Worm (Caenorhabditis elegans) whole organism, L4 larva: ENCODE results near the gene K06G5.1.

Experiments used
- aly-2 ChIP-seq: sonication (generic microtip); optimal IDR thresholded peaks from 2 replicates; lab custom pipeline; 2018; ENCODE audit warnings: missing biosample characterization, missing genetic modification characterization
- ama-1 ChIP-seq: fragments of 150-350 bp; optimal IDR thresholded peaks from 2 replicates; lab custom pipeline; 2014; ENCODE audit warnings: inconsistent platforms, mixed read lengths
- dpl-1 ChIP-seq: fragments of 150-350 bp; optimal IDR thresholded peaks from 2 replicates; lab custom pipeline; 2014; ENCODE audit warnings: missing biosample characterization, missing genetic modification reagents, missing genetic modification characterization
- hlh-11 ChIP-seq: fragments of 200-800 bp; sonication (Bioruptor generic); optimal IDR thresholded peaks from 2 replicates; lab custom pipeline; 2018; ENCODE audit warnings: mild to moderate bottlenecking, missing genetic modification characterization, missing compliant biosample characterization
- nhr-77 ChIP-seq: fragments of 150-350 bp; optimal IDR thresholded peaks from 2 replicates; lab custom pipeline; 2014; ENCODE audit warnings: missing biosample characterization, missing genetic modification characterization
- snpc-1.2 ChIP-seq: fragments of 200-800 bp; sonication (Bioruptor generic); IDR thresholded peaks from 2 replicates; pipeline ENCODE4 v1.3.6; 2022; ENCODE audit warnings: missing genetic modification reagents, missing genetic modification characterization, missing compliant biosample characterization

DNA sequence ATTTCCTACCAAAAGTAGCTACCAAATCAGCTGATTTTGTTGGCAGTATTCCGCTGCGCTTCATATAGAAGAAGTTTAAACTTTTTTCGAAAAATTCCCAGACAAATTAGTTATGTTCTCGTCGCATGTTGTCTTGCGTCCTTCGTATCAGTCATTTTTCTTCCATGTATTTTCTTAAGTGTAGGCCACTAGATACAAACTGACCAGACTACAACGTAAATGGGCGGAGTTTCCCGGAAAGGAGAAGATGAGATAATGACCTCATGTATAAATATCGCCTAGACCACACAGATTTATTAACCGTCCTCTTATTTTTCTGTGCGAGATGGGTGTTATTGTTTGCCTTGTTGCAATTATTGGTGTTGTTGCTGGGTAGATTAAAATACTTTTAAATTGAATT is 10.5 kb downstream of the K06G5.1 start, which contains the start of gene cyp-13B2:
- no peak for TF ChIP-seq snpc-1.2 (GFP tag; lab: Robert Waterston, UW)
- TF ChIP-seq dpl-1 (GFP tag; lab: Kevin White, UChicago), result no peak
- TF ChIP-seq hlh-11 (tag; lab: Kevin White, UChicago), result no peak
- TF ChIP-seq aly-2, result no peak
- no peak for TF ChIP-seq nhr-77 (tag; lab: Kevin White, UChicago)
- TF ChIP-seq ama-1, result no peak
